Worm (Caenorhabditis elegans) whole organism, mixed stage, embryonic: ENCODE measurements around the gene pqn-15.

Source experiments
- blmp-1 ChIP-seq: fragments of 150-350 bp; optimal IDR thresholded peaks from 2 replicates; lab custom pipeline; 2014; ENCODE audit warnings: missing biosample characterization, missing genetic modification characterization
- ceh-39 ChIP-seq: fragments of 150-350 bp; optimal IDR thresholded peaks from 2 replicates; lab custom pipeline; 2014; ENCODE audit warnings: missing biosample characterization, missing genetic modification characterization
- ceh-83 ChIP-seq: fragments of 200-800 bp; sonication (Bioruptor generic); optimal IDR thresholded peaks from 2 replicates; lab custom pipeline; 2018; ENCODE audit warnings: mild to moderate bottlenecking, missing genetic modification characterization, missing compliant biosample characterization
- elt-1 ChIP-seq: sonication (generic microtip); optimal IDR thresholded peaks from 2 replicates; lab custom pipeline; 2017; ENCODE audit warnings: missing genetic modification characterization, mild to moderate bottlenecking, missing compliant biosample characterization, antibody characterized with exemption, moderate library complexity, borderline replicate concordance; ENCODE audit not compliant: insufficient read depth
- elt-3 ChIP-seq: fragments of 150-350 bp; optimal IDR thresholded peaks from 2 replicates; lab custom pipeline; 2014; ENCODE audit warnings: missing biosample characterization, missing genetic modification characterization
- lin-32 ChIP-seq: fragments of 200-800 bp; sonication (Bioruptor generic); optimal IDR thresholded peaks from 2 replicates; lab custom pipeline; 2018; ENCODE audit warnings: mild to moderate bottlenecking, missing genetic modification characterization, missing compliant biosample characterization
- lsy-2 ChIP-seq: fragments of 150-350 bp; optimal IDR thresholded peaks from 2 replicates; lab custom pipeline; 2014; ENCODE audit warnings: missing biosample characterization, missing genetic modification characterization
- nhr-12 ChIP-seq: fragments of 150-350 bp; optimal IDR thresholded peaks from 2 replicates; lab custom pipeline; 2014; ENCODE audit warnings: missing biosample characterization, missing genetic modification characterization
- nhr-76 ChIP-seq: sonication (generic microtip); optimal IDR thresholded peaks from 2 replicates; lab custom pipeline; 2017; ENCODE audit warnings: missing biosample characterization, missing genetic modification characterization
- snpc-4 ChIP-seq: fragments of 150-350 bp; optimal IDR thresholded peaks from 2 replicates; lab custom pipeline; 2014; ENCODE audit warnings: missing biosample characterization, missing genetic modification characterization
- unc-39 ChIP-seq: fragments of 150-350 bp; optimal IDR thresholded peaks from 2 replicates; lab custom pipeline; 2014; ENCODE audit warnings: missing biosample characterization, missing genetic modification characterization
- unc-62 ChIP-seq: fragments of 150-350 bp; optimal IDR thresholded peaks from 2 replicates; lab custom pipeline; 2014; ENCODE audit warnings: missing biosample characterization, missing genetic modification reagents, missing genetic modification characterization
- ztf-11 ChIP-seq: fragments of 150-350 bp; optimal IDR thresholded peaks from 2 replicates; lab custom pipeline; 2014; ENCODE audit warnings: missing biosample characterization, missing genetic modification characterization

ce11 chrX:4260297-4260696 is 46.5 kb downstream of the pqn-15 start, which contains the start of gene C52B9.4:
- TF ChIP-seq unc-39 (tag; lab: Kevin White, UChicago): no peak
- TF ChIP-seq ztf-11: no peak
- no peak for TF ChIP-seq lin-32
- no peak for TF ChIP-seq unc-62 (GFP tag; lab: Kevin White, UChicago)
- TF ChIP-seq nhr-12: no peak
- TF ChIP-seq ceh-83 (GFP tag; lab: Kevin White, UChicago): no peak
- TF ChIP-seq elt-3 (tag; lab: Kevin White, UChicago): no peak
- TF ChIP-seq blmp-1 (tag; lab: Kevin White, UChicago): no peak
- no peak for TF ChIP-seq snpc-4 (tag; lab: Kevin White, UChicago)
- TF ChIP-seq lsy-2 (tag; lab: Kevin White, UChicago): no peak
- TF ChIP-seq ceh-39 (tag; lab: Kevin White, UChicago): no peak
- no peak for TF ChIP-seq nhr-76
- no peak for TF ChIP-seq elt-1 (tag; lab: Kevin White, UChicago)
